Worm (Caenorhabditis elegans) whole organism, young adult: ENCODE results near the gene clp-4.

ENCODE experiments used
- F49E8.2 ChIP-seq: sonication (generic microtip); optimal IDR thresholded peaks from 3 replicates; lab custom pipeline; 2017; ENCODE audit warnings: missing genetic modification characterization, mild to moderate bottlenecking, missing compliant biosample characterization, antibody characterized with exemption, moderate library complexity; ENCODE audit not compliant: insufficient read depth
- lsy-27 ChIP-seq: sonication (generic microtip); optimal IDR thresholded peaks from 2 replicates; lab custom pipeline; 2017; ENCODE audit warnings: missing genetic modification characterization, mild to moderate bottlenecking, missing compliant biosample characterization, antibody characterized with exemption, missing genotype, borderline replicate concordance; ENCODE audit not compliant: insufficient read depth
- snpc-4 ChIP-seq, 5 experiments: fragments of 150-350 bp in 1 of 5; sonication (generic microtip) in 4 of 5; optimal IDR thresholded peaks; 2 replicates each; lab custom pipeline; 2014 to 2018; ENCODE audit warnings: missing genetic modification characterization in 5 of 5, missing biosample characterization in 3 of 5, antibody characterized with exemption in 2 of 5, mild to moderate bottlenecking in 2 of 5, missing compliant biosample characterization in 2 of 5, missing genotype in 2 of 5, moderate library complexity in 2 of 5, missing genetic modification reagents in 1 of 5
- sptf-2 ChIP-seq: fragments of 200-800 bp; sonication (Bioruptor generic); optimal IDR thresholded peaks from 2 replicates; lab custom pipeline; 2018; ENCODE audit warnings: mild to moderate bottlenecking, missing genetic modification characterization, missing compliant biosample characterization
- ztf-18 ChIP-seq: sonication (generic microtip); optimal IDR thresholded peaks from 2 replicates; lab custom pipeline; 2016; ENCODE audit warnings: missing genotype, mild to moderate bottlenecking, missing genetic modification characterization, missing compliant biosample characterization
- ztf-25 ChIP-seq: fragments of 200-800 bp; sonication (Bioruptor generic); IDR thresholded peaks from 2 replicates; pipeline ENCODE4 v1.3.6; 2022; ENCODE audit warnings: missing genetic modification reagents, missing genetic modification characterization, missing compliant biosample characterization

ce11 chrIII:1856175-1856574 lies 38.1 kb upstream of the clp-4 start:
- TF ChIP-seq ztf-18 (tag; lab: Kevin White, UChicago) = no peak
- no peak for TF ChIP-seq ztf-25
- TF ChIP-seq lsy-27 (tag; lab: Kevin White, UChicago) = no peak
- no peak for TF ChIP-seq sptf-2 (GFP tag; lab: Kevin White, UChicago)
- no peak for TF ChIP-seq snpc-4 (GFP tag; optimal IDR thresholded peaks at IDR 0.05; lab: Kevin White, UChicago)
- no peak for TF ChIP-seq snpc-4 (tag; optimal IDR thresholded peaks at IDR 0.05; lab: Kevin White, UChicago)
- no peak for TF ChIP-seq F49E8.2 (tag; lab: Kevin White, UChicago)
